Fruit fly (Drosophila melanogaster) Kc167 (cell line): ENCODE data around the gene Ser.

Experiments used
- Myc ChIP-seq: fragments of >200 bp; optimal IDR thresholded peaks from 2 replicates; lab custom pipeline; 2017; ENCODE audit warnings: missing external identifiers
- Sin3A ChIP-seq: fragments of >200 bp; optimal IDR thresholded peaks from 2 replicates; lab custom pipeline; 2018; ENCODE audit warnings: missing external identifiers
- h ChIP-seq: fragments of >200 bp; optimal IDR thresholded peaks from 3 replicates; lab custom pipeline; 2018; ENCODE audit warnings: missing external identifiers
- insv ChIP-seq: fragments of >200 bp; optimal IDR thresholded peaks from 3 replicates; lab custom pipeline; 2018; ENCODE audit warnings: missing external identifiers
- psq ChIP-seq: fragments of >200 bp; optimal IDR thresholded peaks from 2 replicates; lab custom pipeline; 2017; ENCODE audit warnings: missing external identifiers
- ttk ChIP-seq: sonication (Bioruptor generic); optimal IDR thresholded peaks from 2 replicates; lab custom pipeline; 2017; ENCODE audit warnings: missing external identifiers

Ser gene

DNA sequence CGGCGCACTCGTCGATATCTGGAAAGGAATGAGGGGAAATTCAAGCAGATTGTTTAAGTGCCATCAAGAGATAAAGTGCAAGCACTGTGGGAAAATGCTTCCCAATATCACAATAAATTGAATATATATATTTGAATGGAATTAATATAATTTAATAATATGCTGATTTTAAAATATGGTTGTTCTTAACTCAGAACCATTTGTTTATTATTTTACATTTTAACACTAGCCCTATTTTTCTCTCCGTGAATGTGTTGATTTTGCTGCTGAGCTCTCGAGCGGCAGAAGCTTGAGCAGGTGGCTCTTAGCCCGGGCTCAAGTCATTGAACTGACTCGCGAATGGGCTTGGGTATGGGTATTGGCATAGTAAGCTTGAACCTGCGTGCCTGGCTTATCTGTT, 16.5 kb downstream of the Ser start:
- no peak for TF ChIP-seq h (lab: Kevin White, UChicago)
- TF ChIP-seq Myc (lab: Kevin White, UChicago) = no peak
- no peak for TF ChIP-seq insv (lab: Kevin White, UChicago)
- TF ChIP-seq ttk (lab: Kevin White, UChicago) = no peak
- TF ChIP-seq Sin3A = no peak
- TF ChIP-seq psq (lab: Kevin White, UChicago) = no peak

- TF ChIP-seq h (lab: Kevin White, UChicago) = no peak
- no peak for TF ChIP-seq Sin3A
- no peak for TF ChIP-seq ttk (lab: Kevin White, UChicago)
- TF ChIP-seq psq (lab: Kevin White, UChicago) = no peak
- TF ChIP-seq Myc (lab: Kevin White, UChicago) = no peak
- TF ChIP-seq insv (lab: Kevin White, UChicago) = no peak
Observed at dm6 chr3R:27175710-27176109, 18.4 kb downstream of the Ser start.

DNA sequence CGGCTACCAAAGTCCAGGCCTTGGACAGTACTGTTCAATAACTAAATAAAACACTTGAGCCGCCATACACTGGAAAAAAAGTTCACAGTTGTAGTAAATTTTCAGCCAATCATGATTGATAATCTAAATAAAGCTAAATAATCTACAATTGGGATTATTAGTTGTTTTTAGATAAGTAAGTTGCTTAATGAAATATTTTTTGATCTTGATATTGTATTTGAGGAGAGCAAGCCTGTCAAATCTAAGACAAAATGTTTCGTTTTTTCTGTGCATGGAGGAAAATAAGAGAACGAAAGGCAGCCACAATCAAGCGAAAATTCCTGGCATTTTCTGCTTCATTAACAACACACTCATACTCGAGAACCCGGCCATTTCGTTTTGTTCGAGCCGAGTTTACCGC, 22.9 kb downstream of the Ser start:
- TF ChIP-seq insv (lab: Kevin White, UChicago) (no peak), Sin3A (no peak), Myc (lab: Kevin White, UChicago) (no peak), h (lab: Kevin White, UChicago) (no peak), ttk (lab: Kevin White, UChicago) (no peak), psq (lab: Kevin White, UChicago) (no peak)

DNA sequence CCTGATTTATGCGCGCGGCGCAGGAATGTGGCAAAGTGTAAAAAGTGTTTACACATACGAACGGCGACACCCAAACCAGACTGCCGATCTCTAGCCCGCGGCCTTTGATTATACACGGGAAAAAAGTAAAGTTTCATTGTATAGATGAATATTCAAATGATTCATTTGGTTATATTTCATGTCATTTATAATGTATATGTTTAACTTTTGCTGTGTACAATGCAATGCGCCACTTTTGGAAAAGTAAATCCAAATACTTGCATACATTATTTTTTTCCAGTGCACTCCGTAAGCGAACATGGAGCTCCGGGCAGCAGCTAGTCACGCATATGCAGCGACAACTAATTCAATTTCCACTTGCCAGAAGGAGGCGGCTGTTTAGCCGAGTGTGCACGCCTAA, 26.7 kb downstream of the Ser start:
- no peak for TF ChIP-seq Sin3A
- no peak for TF ChIP-seq ttk (lab: Kevin White, UChicago)
- no peak for TF ChIP-seq insv (lab: Kevin White, UChicago)
- no peak for TF ChIP-seq Myc (lab: Kevin White, UChicago)
- no peak for TF ChIP-seq psq (lab: Kevin White, UChicago)
- no peak for TF ChIP-seq h (lab: Kevin White, UChicago)

- TF ChIP-seq Myc (lab: Kevin White, UChicago) (no peak), insv (lab: Kevin White, UChicago) (no peak), psq (lab: Kevin White, UChicago) (no peak), Sin3A (no peak), ttk (lab: Kevin White, UChicago) (no peak), h (lab: Kevin White, UChicago) (no peak)
Observed at dm6 chr3R:27165416-27165982, 28.6 kb downstream of the Ser start, which contains the start of the genes CG34293 and spn-D. Gene CG34293 (minus strand): TSS chr3R:27165575. Gene spn-D (plus strand): TSS chr3R:27165716.

- TF ChIP-seq psq (lab: Kevin White, UChicago) = no peak
- TF ChIP-seq Sin3A = no peak
- no peak for TF ChIP-seq h (lab: Kevin White, UChicago)
- TF ChIP-seq insv (lab: Kevin White, UChicago) = no peak
- TF ChIP-seq Myc (lab: Kevin White, UChicago) = no peak
- no peak for TF ChIP-seq ttk (lab: Kevin White, UChicago)
Observed at dm6 chr3R:27162824-27163223, 31.2 kb downstream of the Ser start, which contains the start of gene ppk31. Gene ppk31 (plus strand): TSS chr3R:27163124.

DNA sequence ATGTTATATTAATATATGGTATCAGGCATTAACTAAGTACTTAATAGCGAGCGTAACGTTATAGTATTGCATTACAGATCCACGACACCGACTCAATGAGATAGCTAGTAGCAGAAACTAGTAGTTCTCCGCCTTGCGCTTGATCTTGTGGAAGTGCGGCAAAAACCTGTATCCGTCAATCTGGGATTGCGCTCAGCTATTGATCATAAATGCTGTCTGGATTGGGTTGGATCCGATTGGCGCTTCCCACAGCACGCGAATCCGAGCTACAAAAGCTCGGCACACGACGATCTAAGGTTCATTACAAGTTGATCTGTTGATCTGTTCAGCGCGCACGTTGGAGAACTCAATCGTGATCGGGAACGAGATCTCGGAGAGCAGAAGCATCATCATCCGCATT, 33.2 kb downstream of the Ser start, which contains the start of gene CG5909:
TSS of gene CG5909 (plus strand) at position 301 of the 400 bp plus-strand sequence.
- TF ChIP-seq Sin3A (no peak), insv (lab: Kevin White, UChicago) (no peak), h (lab: Kevin White, UChicago) (no peak), psq (lab: Kevin White, UChicago) (no peak), ttk (lab: Kevin White, UChicago) (no peak), Myc (lab: Kevin White, UChicago) (no peak)

dm6 chr3R:27159870-27160269, 34.2 kb downstream of the Ser start:
- TF ChIP-seq insv (lab: Kevin White, UChicago) (no peak), h (lab: Kevin White, UChicago) (no peak), Sin3A (no peak), Myc (lab: Kevin White, UChicago) (no peak), ttk (lab: Kevin White, UChicago) (no peak), psq (lab: Kevin White, UChicago) (no peak)

DNA sequence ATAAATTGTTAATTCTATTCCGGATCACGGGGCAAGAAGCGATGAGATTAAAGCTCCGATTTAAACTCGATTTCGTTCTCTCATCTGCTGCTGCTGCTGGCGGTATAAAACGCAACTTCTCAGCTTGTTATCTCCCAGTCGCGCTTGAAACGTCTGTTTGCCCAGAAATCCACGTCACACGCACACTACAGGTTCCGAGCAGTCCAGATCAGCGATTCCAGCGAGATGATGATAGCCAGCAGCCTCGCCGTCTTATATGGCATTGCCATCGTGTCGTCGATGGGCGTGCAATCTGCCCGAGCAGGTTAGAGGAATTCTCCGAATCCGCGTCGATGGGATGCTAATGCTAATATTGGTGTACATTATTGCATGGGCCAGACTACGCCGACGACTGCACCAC, 36.3 kb downstream of the Ser start, which contains the start of gene grass:
TSS of gene grass (plus strand) at position 135 of the 400 bp plus-strand sequence.
- no peak for TF ChIP-seq insv (lab: Kevin White, UChicago)
- TF ChIP-seq Myc (lab: Kevin White, UChicago) = no peak
- TF ChIP-seq psq (lab: Kevin White, UChicago) = no peak
- no peak for TF ChIP-seq ttk (lab: Kevin White, UChicago)
- no peak for TF ChIP-seq h (lab: Kevin White, UChicago)
- no peak for TF ChIP-seq Sin3A

DNA sequence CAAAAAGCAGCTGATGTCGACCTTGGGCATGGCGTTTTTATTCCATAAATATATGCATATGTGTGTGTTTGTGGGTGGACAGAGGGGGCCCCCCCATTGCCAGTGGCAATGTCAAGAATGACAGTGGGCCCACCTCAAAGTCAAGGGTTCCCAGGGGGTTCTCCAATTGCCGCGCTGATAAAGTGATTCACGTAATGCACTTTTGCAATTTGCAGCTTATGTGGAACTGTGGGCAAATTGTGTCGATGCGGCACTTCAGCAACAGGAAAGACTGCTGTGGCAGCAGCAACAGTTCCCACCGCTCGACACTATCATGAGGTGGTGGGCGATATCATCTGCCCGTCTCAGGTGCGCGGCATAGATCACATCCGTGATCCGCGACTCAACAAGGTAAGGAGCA, 40.1 kb downstream of the Ser start:
- no peak for TF ChIP-seq Myc (lab: Kevin White, UChicago)
- no peak for TF ChIP-seq h (lab: Kevin White, UChicago)
- TF ChIP-seq Sin3A = no peak
- no peak for TF ChIP-seq ttk (lab: Kevin White, UChicago)
- TF ChIP-seq psq (lab: Kevin White, UChicago) = no peak
- TF ChIP-seq insv (lab: Kevin White, UChicago) = no peak

DNA sequence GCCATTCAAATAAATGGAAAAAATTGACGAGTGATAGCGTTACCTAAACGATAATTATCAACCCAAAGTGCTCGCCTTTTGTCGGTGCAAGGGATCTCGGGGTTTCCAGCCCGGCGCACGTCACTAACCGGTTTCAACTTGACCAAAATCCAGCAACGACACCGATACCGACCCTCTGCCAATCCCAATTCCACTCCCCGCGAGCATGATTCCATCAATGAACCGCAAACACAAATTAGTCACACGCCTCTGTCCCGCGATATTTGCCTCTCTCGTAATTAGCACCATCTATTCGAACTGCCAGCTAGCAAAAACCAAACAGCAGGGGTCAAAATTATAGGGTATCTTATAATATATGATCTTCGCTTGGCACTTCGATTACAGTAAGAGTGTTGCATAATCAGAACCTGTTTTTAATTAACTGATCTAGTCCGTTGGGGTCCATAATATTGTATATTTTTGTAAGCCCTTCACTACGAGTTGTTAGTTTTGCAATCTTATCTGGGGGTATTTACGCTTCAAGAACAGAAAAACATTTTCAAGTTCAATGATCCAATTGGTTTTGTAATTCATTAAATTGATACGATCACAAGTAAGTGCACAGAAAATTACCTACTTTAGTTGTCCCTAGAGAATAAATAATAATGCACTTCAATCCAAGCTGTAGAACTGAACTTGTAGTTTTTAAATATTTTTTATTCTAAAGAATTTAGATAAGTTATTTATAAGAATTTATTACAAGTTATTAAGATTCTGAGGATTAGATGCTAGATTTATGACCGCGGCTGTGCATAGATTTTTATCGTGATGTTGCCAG, 40.8 kb downstream of the Ser start:
- no peak for TF ChIP-seq Myc (lab: Kevin White, UChicago)
- TF ChIP-seq ttk (lab: Kevin White, UChicago) = no peak
- TF ChIP-seq h (lab: Kevin White, UChicago) = no peak
